Fruit fly (Drosophila melanogaster): ENCODE measurements around the gene CG14339.

DNA sequence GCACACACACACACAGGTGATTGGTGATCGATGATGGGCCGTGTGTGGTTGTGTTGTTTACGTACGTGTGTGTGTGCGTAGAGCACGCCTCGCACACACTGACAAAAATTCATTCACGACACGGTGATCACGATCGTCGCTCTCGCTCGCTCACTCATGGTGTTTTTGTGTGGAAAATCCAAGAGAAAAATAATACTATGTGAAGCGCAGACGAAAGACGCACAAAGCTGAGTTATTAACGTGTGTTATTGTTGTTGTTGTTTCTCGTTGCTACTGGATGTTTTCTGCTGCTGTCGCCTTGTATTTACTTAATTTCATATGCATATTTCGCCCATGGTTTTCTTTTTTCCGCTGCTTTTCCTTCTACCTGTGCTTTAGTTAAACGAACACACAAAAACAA, 31.3 kb upstream of the CG14339 start:
- TF ChIP-seq salr (GFP tag; optimal IDR thresholded peaks at IDR 0.05) (no peak), dac (GFP tag; optimal IDR thresholded peaks at IDR 0.05) (no peak), CG16779 (tag; optimal IDR thresholded peaks at IDR 0.05) (no peak), OdsH (GFP tag; optimal IDR thresholded peaks at IDR 0.05) (no peak), Gug (GFP tag; IDR thresholded peaks at IDR 0.05) (no peak), Sox102F (GFP tag; optimal IDR thresholded peaks at IDR 0.05) (no peak), CG8319 (GFP tag; optimal IDR thresholded peaks at IDR 0.05) (no peak), CG6276 (GFP tag; optimal IDR thresholded peaks at IDR 0.05) (no peak), spab (GFP tag; optimal IDR thresholded peaks at IDR 0.05) (no peak), CG8632 (GFP tag; optimal IDR thresholded peaks at IDR 0.05) (no peak), Ets96B (tag; optimal IDR thresholded peaks at IDR 0.05) (no peak), CG4318 (GFP tag; optimal IDR thresholded peaks at IDR 0.05) (no peak), CG10669 (GFP tag; optimal IDR thresholded peaks at IDR 0.05) (no peak)

Measured in whole organism, prepupa.